Worm (Caenorhabditis elegans): ENCODE measurements around the gene F55A4.3.

- TF ChIP-seq dao-5 (tag; optimal IDR thresholded peaks at IDR 0.05) (no peak), him-1 (tag; optimal IDR thresholded peaks at IDR 0.05) (no peak)
Observed at ce11 chrX:991274-991673, 33.6 kb downstream of the F55A4.3 start, which contains the start of the genes C09E10.3 and dgk-1.
